Fruit fly (Drosophila melanogaster) whole organism, wandering third instar larva: ENCODE measurements around the gene mRpL12.

ENCODE experiments used
- Abd-B ChIP-seq: fragments of >200 bp; optimal IDR thresholded peaks from 2 replicates; lab custom pipeline; 2017; ENCODE audit warnings: missing biosample characterization, missing genetic modification characterization
- HLH106 ChIP-seq: fragments of 200-800 bp; optimal IDR thresholded peaks from 3 replicates; lab custom pipeline; 2019; ENCODE audit warnings: missing biosample characterization, mild to moderate bottlenecking, missing genetic modification characterization, moderate library complexity
- Sp1 ChIP-seq: fragments of 200-800 bp; sonication (Bioruptor generic); optimal IDR thresholded peaks from 3 replicates; lab custom pipeline; 2019; ENCODE audit warnings: missing biosample characterization, mild to moderate bottlenecking, missing genetic modification characterization, moderate library complexity
- br ChIP-seq: fragments of 200-800 bp; sonication (Bioruptor generic); optimal IDR thresholded peaks from 2 replicates; lab custom pipeline; 2016; ENCODE audit warnings: missing biosample characterization, missing genetic modification characterization
- dsf ChIP-seq: sonication (Bioruptor generic); optimal IDR thresholded peaks from 2 replicates; lab custom pipeline; 2016; ENCODE audit warnings: missing biosample characterization, missing genetic modification characterization, borderline replicate concordance
- foxo ChIP-seq, 2 experiments: fragments of 200-800 bp; sonication (Bioruptor generic); optimal IDR thresholded peaks; 2 replicates in 1 of 2; 3 replicates in 1 of 2; lab custom pipeline; 2016 to 2017; ENCODE audit warnings: missing biosample characterization in 2 of 2, missing genetic modification characterization in 2 of 2
- lola ChIP-seq: fragments of >200 bp; optimal IDR thresholded peaks from 2 replicates; lab custom pipeline; 2017; ENCODE audit warnings: missing biosample characterization, missing genetic modification characterization
- pan ChIP-seq: fragments of >200 bp; optimal IDR thresholded peaks from 2 replicates; lab custom pipeline; 2017

DNA sequence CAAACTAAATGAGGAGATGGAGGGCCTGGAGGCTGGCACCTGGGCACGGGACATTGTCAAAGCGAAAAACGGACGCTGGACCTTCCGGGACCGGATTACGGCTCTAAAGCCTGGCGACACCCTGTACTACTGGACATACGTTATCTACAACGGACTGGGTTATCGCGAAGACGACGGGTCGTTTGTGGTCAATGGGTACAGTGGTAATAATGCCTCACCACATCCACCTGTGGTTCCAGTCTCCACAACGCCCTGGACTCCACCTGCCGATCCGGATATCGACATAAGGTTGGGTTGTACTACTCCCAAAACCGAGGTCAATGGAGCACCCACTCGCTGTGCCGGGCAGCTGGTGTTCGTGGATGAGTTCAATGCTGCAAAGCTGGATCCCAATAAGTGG is 1.4 kb upstream of the mRpL12 start:
- no peak for TF ChIP-seq HLH106 (tag; lab: Kevin White, UChicago)
- no peak for TF ChIP-seq br (GFP tag; lab: Kevin White, UChicago)
- TF ChIP-seq Sp1 (GFP tag; lab: Kevin White, UChicago): no peak
- TF ChIP-seq pan (lab: Kevin White, UChicago): no peak
- TF ChIP-seq Abd-B (GFP tag; lab: Kevin White, UChicago): no peak
- TF ChIP-seq lola (GFP tag; lab: Kevin White, UChicago): no peak
- TF ChIP-seq dsf (GFP tag; lab: Kevin White, UChicago): no peak
- no peak for TF ChIP-seq foxo (GFP tag; optimal IDR thresholded peaks at IDR 0.05; lab: Kevin White, UChicago)
